Worm (Caenorhabditis elegans) whole organism, L3 larva: ENCODE measurements around the gene F02D10.6.

Experiments used
- aly-2 ChIP-seq: fragments of 150-350 bp; optimal IDR thresholded peaks from 2 replicates; lab custom pipeline; 2014; ENCODE audit warnings: missing biosample characterization, missing genetic modification characterization
- ama-1 ChIP-seq: fragments of 150-350 bp; optimal IDR thresholded peaks from 2 replicates; lab custom pipeline; 2018
- ceh-16 ChIP-seq: sonication (generic microtip); optimal IDR thresholded peaks from 2 replicates; lab custom pipeline; 2017; ENCODE audit warnings: missing biosample characterization, missing genetic modification characterization
- ceh-28 ChIP-seq: fragments of 150-350 bp; optimal IDR thresholded peaks from 2 replicates; lab custom pipeline; 2014; ENCODE audit warnings: missing biosample characterization, missing genetic modification reagents, missing genetic modification characterization
- ceh-82 ChIP-seq: fragments of 150-350 bp; optimal IDR thresholded peaks from 2 replicates; lab custom pipeline; 2014; ENCODE audit warnings: missing biosample characterization, missing genetic modification characterization
- egl-27 ChIP-seq: sonication (generic microtip); optimal IDR thresholded peaks from 4 replicates; lab custom pipeline; 2017; ENCODE audit warnings: missing biosample characterization, missing genetic modification reagents, missing genetic modification characterization
- egl-5 ChIP-seq: fragments of 150-350 bp; optimal IDR thresholded peaks from 2 replicates; lab custom pipeline; 2017; ENCODE audit warnings: missing biosample characterization, missing genetic modification reagents, missing genetic modification characterization, inconsistent platforms
- elt-1 ChIP-seq: fragments of 150-350 bp; optimal IDR thresholded peaks from 2 replicates; lab custom pipeline; 2014; ENCODE audit warnings: missing biosample characterization, missing genetic modification characterization
- elt-2 ChIP-seq: sonication (generic microtip); optimal IDR thresholded peaks from 2 replicates; lab custom pipeline; 2016; ENCODE audit warnings: missing genetic modification reagents, mild to moderate bottlenecking, missing genetic modification characterization, missing compliant biosample characterization
- eor-1 ChIP-seq, 2 experiments: fragments of 150-350 bp; optimal IDR thresholded peaks; 2 replicates each; lab custom pipeline; 2014 to 2018; ENCODE audit warnings: missing biosample characterization in 2 of 2, missing genetic modification characterization in 2 of 2
- fkh-10 ChIP-seq: sonication (generic microtip); optimal IDR thresholded peaks from 2 replicates; lab custom pipeline; 2017; ENCODE audit warnings: missing biosample characterization, missing genetic modification reagents, missing genetic modification characterization
- fkh-2 ChIP-seq: fragments of 150-350 bp; optimal IDR thresholded peaks from 2 replicates; lab custom pipeline; 2014; ENCODE audit warnings: missing biosample characterization, missing genetic modification reagents, missing genetic modification characterization
- hmg-11 ChIP-seq: sonication (generic microtip); optimal IDR thresholded peaks from 2 replicates; lab custom pipeline; 2016; ENCODE audit warnings: missing genetic modification characterization, missing compliant biosample characterization
- lin-15B ChIP-seq: fragments of 150-350 bp; optimal IDR thresholded peaks from 2 replicates; lab custom pipeline; 2014; ENCODE audit warnings: missing biosample characterization, missing genetic modification characterization
- lin-39 ChIP-seq: fragments of 150-350 bp; optimal IDR thresholded peaks from 2 replicates; lab custom pipeline; 2018; ENCODE audit warnings: missing biosample characterization, missing genetic modification reagents, missing genetic modification characterization
- lsy-12 ChIP-seq: sonication (generic microtip); optimal IDR thresholded peaks from 2 replicates; lab custom pipeline; 2016; ENCODE audit warnings: mild to moderate bottlenecking, missing genetic modification characterization, missing compliant biosample characterization
- mdl-1 ChIP-seq: fragments of 150-350 bp; optimal IDR thresholded peaks from 2 replicates; lab custom pipeline; 2014; ENCODE audit warnings: missing biosample characterization, missing genetic modification characterization
- nfya-1 ChIP-seq: sonication (generic microtip); optimal IDR thresholded peaks from 2 replicates; lab custom pipeline; 2017; ENCODE audit warnings: missing genetic modification characterization, mild to moderate bottlenecking, missing compliant biosample characterization, antibody characterized with exemption, moderate library complexity; ENCODE audit not compliant: insufficient read depth
- nhr-11 ChIP-seq: fragments of 150-350 bp; optimal IDR thresholded peaks from 2 replicates; lab custom pipeline; 2014; ENCODE audit warnings: missing biosample characterization, missing genetic modification characterization
- nhr-12 ChIP-seq: fragments of 150-350 bp; optimal IDR thresholded peaks from 2 replicates; lab custom pipeline; 2014; ENCODE audit warnings: missing biosample characterization, missing genetic modification characterization
- nhr-23 ChIP-seq: fragments of 150-350 bp; optimal IDR thresholded peaks from 2 replicates; lab custom pipeline; 2014; ENCODE audit warnings: missing biosample characterization, missing genetic modification reagents, missing genetic modification characterization
- nhr-237 ChIP-seq: fragments of 150-350 bp; optimal IDR thresholded peaks from 2 replicates; lab custom pipeline; 2014; ENCODE audit warnings: missing biosample characterization, missing genetic modification characterization
- nhr-25 ChIP-seq: sonication (generic microtip); optimal IDR thresholded peaks from 2 replicates; lab custom pipeline; 2017; ENCODE audit warnings: missing biosample characterization, missing genetic modification characterization
- nhr-28 ChIP-seq: fragments of 150-350 bp; optimal IDR thresholded peaks from 2 replicates; lab custom pipeline; 2014; ENCODE audit warnings: missing biosample characterization, missing genetic modification characterization
- nhr-43 ChIP-seq: sonication (generic microtip); optimal IDR thresholded peaks from 2 replicates; lab custom pipeline; 2016; ENCODE audit warnings: mild to moderate bottlenecking, missing genetic modification characterization, missing compliant biosample characterization; ENCODE audit not compliant: poor library complexity, severe bottlenecking
- nhr-77 ChIP-seq: fragments of 150-350 bp; optimal IDR thresholded peaks from 2 replicates; lab custom pipeline; 2014; ENCODE audit warnings: missing biosample characterization, missing genetic modification characterization
- pha-4 ChIP-seq: fragments of 150-350 bp; optimal IDR thresholded peaks from 2 replicates; lab custom pipeline; 2014; ENCODE audit warnings: missing biosample characterization, missing genetic modification reagents, missing genetic modification characterization
- pqm-1 ChIP-seq: fragments of 150-350 bp; optimal IDR thresholded peaks from 2 replicates; lab custom pipeline; 2017; ENCODE audit warnings: missing biosample characterization, missing genetic modification characterization, inconsistent platforms
- skn-1 ChIP-seq: fragments of 150-350 bp; optimal IDR thresholded peaks from 2 replicates; lab custom pipeline; 2014; ENCODE audit warnings: missing biosample characterization, missing genetic modification characterization
- snpc-4 ChIP-seq: fragments of 150-350 bp; optimal IDR thresholded peaks from 2 replicates; lab custom pipeline; 2014; ENCODE audit warnings: missing biosample characterization, missing genetic modification characterization
- tbx-2 ChIP-seq: sonication (generic microtip); optimal IDR thresholded peaks from 2 replicates; lab custom pipeline; 2016; ENCODE audit warnings: mild to moderate bottlenecking, missing genetic modification characterization, missing compliant biosample characterization
- unc-39 ChIP-seq: sonication (generic microtip); optimal IDR thresholded peaks from 4 replicates; lab custom pipeline; 2017; ENCODE audit warnings: missing biosample characterization, missing genetic modification characterization
- unc-62 ChIP-seq: fragments of 150-350 bp; sonication (generic microtip); optimal IDR thresholded peaks from 4 replicates; lab custom pipeline; 2014; ENCODE audit warnings: missing biosample characterization, missing genetic modification reagents, missing genetic modification characterization
- zag-1 ChIP-seq: fragments of 150-350 bp; optimal IDR thresholded peaks from 2 replicates; lab custom pipeline; 2014; ENCODE audit warnings: missing biosample characterization, missing genetic modification characterization
- ztf-11 ChIP-seq: fragments of 150-350 bp; optimal IDR thresholded peaks from 2 replicates; lab custom pipeline; 2014; ENCODE audit warnings: missing biosample characterization, missing genetic modification characterization

F02D10.6 gene

DNA sequence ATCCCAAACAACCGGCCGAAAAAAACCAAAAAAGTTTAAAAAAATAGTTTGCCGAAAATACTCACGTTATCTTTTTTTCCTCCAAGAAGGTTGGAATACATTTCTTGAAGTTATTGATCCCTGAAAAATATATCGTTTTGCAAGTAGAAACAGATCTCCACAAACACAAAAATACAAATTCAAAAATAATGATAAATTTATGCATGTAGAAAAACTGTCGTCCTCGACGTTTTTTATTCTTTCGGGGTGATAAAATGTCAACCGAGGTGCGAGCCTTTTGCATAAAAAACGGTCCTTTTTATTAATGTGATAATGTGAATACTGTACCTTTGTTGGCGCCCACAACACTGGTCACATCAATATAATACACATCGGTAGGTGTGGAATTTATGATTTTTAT lies 12.3 kb upstream of the F02D10.6 start, which contains the start of gene F02D10.2:
F02D10.2 (minus strand) TSS at position 101 of the 400 bp plus-strand sequence.
- TF ChIP-seq unc-62 (GFP tag; lab: Kevin White, UChicago), result no peak
- TF ChIP-seq nhr-43, result no peak
- no peak for TF ChIP-seq nhr-11 (tag; lab: Kevin White, UChicago)
- TF ChIP-seq nhr-28 (tag; lab: Kevin White, UChicago), result no peak
- no peak for TF ChIP-seq pqm-1
- TF ChIP-seq ama-1 (lab: Kevin White, UChicago), result no peak
- no peak for TF ChIP-seq ceh-82
- TF ChIP-seq nhr-77 (tag; lab: Kevin White, UChicago), result no peak
- no peak for TF ChIP-seq pha-4
- TF ChIP-seq tbx-2 (tag; lab: Kevin White, UChicago), result no peak
- TF ChIP-seq ceh-28, result no peak
- TF ChIP-seq nhr-23 (tag; lab: Kevin White, UChicago), result no peak
- no peak for TF ChIP-seq zag-1
- no peak for TF ChIP-seq elt-2 (tag; lab: Kevin White, UChicago)
- TF ChIP-seq ztf-11 (tag; lab: Kevin White, UChicago), result no peak
- TF ChIP-seq, all 47 proteins: peak for 0

DNA sequence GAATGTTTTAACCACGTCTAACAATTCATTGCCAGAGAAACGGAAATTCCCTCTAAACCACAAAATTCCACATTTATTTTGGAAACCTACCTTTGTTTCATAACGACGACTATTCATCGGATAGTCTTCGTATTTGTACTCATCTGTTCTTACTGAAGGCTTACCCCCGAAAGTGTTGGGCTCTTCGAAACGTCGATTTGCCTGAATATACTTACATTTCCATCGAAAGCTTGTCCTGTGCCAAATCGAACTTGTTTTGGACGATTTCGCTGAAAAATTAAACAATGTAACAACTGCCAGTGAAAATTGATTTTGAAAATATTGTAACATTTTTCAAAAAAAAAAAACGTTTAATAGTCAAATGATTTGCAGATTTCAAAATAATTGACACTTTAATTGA lies 11.0 kb upstream of the F02D10.6 start, which contains the start of gene F02D10.3:
F02D10.3 (minus strand) TSS at position 101 of the 400 bp plus-strand sequence.
- no peak for TF ChIP-seq ceh-28
- TF ChIP-seq lsy-12 (tag; lab: Kevin White, UChicago), result no peak
- TF ChIP-seq eor-1 (tag; optimal IDR thresholded peaks at IDR 0.05; lab: Kevin White, UChicago), result no peak
- TF ChIP-seq snpc-4 (tag; lab: Kevin White, UChicago), result no peak
- TF ChIP-seq mdl-1 (tag; lab: Kevin White, UChicago), result no peak
- no peak for TF ChIP-seq nfya-1 (tag; lab: Kevin White, UChicago)
- TF ChIP-seq pha-4, result no peak
- TF ChIP-seq fkh-10 (GFP tag; lab: Kevin White, UChicago), result no peak
- TF ChIP-seq nhr-12, result no peak
- no peak for TF ChIP-seq zag-1
- no peak for TF ChIP-seq ama-1 (lab: Kevin White, UChicago)
- no peak for TF ChIP-seq aly-2 (tag; lab: Kevin White, UChicago)
- no peak for TF ChIP-seq elt-2 (tag; lab: Kevin White, UChicago)
- no peak for TF ChIP-seq fkh-2 (tag; lab: Kevin White, UChicago)
- TF ChIP-seq, all 47 proteins: peak for 0

DNA sequence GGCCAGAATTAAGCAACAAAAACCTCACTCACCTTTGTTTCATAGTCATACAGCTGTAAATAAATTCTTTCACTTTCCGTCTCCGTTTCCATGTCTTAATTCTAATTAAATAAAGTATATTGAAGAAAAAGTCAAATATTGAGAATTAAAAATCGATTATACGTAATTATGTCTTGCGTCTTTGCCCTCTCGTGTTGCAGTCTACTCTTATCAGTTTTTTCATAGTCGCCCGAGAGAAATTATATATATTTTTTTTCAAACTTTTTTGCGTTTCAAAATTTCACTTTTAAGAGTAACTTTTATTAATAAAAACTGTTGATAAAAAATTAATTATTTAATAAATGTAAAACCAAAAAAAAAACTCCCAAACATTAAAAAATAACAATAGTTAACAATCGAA lies 5.0 kb upstream of the F02D10.6 start, which contains the start of gene flr-1:
flr-1 (minus strand) TSS at position 101 of the 400 bp plus-strand sequence.
- no peak for TF ChIP-seq fkh-10 (GFP tag; lab: Kevin White, UChicago)
- TF ChIP-seq nhr-237 (tag; lab: Kevin White, UChicago), result no peak
- no peak for TF ChIP-seq nhr-11 (tag; lab: Kevin White, UChicago)
- TF ChIP-seq skn-1 (tag; lab: Kevin White, UChicago), result no peak
- TF ChIP-seq elt-1, result no peak
- no peak for TF ChIP-seq egl-27
- no peak for TF ChIP-seq unc-39 (tag; lab: Kevin White, UChicago)
- TF ChIP-seq ceh-16 (tag; lab: Kevin White, UChicago), result no peak
- no peak for TF ChIP-seq fkh-2 (tag; lab: Kevin White, UChicago)

DNA sequence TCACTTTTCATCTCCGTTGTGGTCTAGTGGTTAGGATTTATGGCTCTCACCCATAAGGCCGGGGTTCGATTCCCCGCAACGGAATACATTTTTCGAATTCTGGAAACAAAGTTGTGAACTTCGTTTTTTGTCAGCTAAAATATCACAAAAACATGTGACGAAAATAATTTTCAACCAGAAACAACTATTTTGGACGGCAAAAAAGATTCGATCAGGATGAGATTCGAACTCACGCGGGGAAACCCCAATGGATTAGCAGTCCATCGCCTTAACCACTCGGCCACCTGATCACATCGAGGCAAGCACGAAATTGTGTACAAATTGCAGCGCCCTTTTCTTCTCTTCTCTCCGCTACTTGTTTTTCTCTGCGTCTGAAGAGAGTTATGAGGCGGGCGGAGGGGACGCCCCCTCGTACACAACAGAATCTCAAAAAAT lies 2.8 kb downstream of the F02D10.6 start:
- TF ChIP-seq skn-1 (tag; lab: Kevin White, UChicago), result peak; percentile 71
- TF ChIP-seq tbx-2 (tag; lab: Kevin White, UChicago), result peak; percentile 68
- TF ChIP-seq nfya-1 (tag; lab: Kevin White, UChicago), result peak; percentile 67
- TF ChIP-seq elt-2 (tag; lab: Kevin White, UChicago), result peak; percentile 62
- peak; percentile 52 for TF ChIP-seq nhr-23 (tag; lab: Kevin White, UChicago)
- TF ChIP-seq pha-4, result peak; percentile 17
- TF ChIP-seq lin-15B, result peak; percentile 2
- peak; percentile 84 for TF ChIP-seq lsy-12 (tag; lab: Kevin White, UChicago)
- peak; percentile 11 for TF ChIP-seq lin-39
- peak; percentile 88 for TF ChIP-seq hmg-11 (tag; lab: Kevin White, UChicago)
- TF ChIP-seq nhr-25 (tag; lab: Kevin White, UChicago), result peak; percentile 11
- TF ChIP-seq ceh-82, result peak; percentile 18
- TF ChIP-seq egl-5 (tag; lab: Kevin White, UChicago), result peak; percentile 39
- TF ChIP-seq nhr-43, result peak; percentile 25
